Worm (Caenorhabditis elegans) whole organism, L4/young adult: ENCODE results near the gene alh-4.

Source experiments
- dao-5 ChIP-seq: sonication (generic microtip); optimal IDR thresholded peaks from 2 replicates; lab custom pipeline; 2016; ENCODE audit warnings: missing genotype, missing genetic modification characterization, moderate library complexity, missing compliant biosample characterization
- him-1 ChIP-seq: sonication (generic microtip); optimal IDR thresholded peaks from 2 replicates; lab custom pipeline; 2016; ENCODE audit warnings: missing genotype, missing genetic modification reagents, missing genetic modification characterization, missing compliant biosample characterization

DNA sequence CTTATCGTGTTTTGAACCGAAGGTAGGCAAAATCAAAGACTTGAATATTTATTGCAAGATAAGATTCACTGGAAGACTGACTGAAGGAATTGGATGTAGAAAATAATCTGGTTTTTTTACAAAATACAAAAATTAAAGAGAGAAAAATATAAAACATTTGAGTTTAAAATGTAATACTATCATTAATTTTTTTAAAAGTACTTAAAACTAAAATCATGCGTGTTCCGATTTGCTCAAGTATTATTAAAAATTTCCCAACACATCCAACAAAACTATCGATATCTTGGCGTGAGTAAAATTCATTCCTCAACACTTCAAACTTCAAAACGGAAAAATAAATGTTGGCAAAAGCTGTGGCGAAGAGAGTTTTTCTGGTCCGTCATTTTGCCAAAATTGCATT, 39.6 kb downstream of the alh-4 start, which contains the start of gene F57F4.1:
- TF ChIP-seq him-1 (no peak), dao-5 (tag; lab: Kevin White, UChicago) (no peak)
